Comparison of ENCODE assay signal across 5 worm cellular contexts in the genomic region with DNA sequence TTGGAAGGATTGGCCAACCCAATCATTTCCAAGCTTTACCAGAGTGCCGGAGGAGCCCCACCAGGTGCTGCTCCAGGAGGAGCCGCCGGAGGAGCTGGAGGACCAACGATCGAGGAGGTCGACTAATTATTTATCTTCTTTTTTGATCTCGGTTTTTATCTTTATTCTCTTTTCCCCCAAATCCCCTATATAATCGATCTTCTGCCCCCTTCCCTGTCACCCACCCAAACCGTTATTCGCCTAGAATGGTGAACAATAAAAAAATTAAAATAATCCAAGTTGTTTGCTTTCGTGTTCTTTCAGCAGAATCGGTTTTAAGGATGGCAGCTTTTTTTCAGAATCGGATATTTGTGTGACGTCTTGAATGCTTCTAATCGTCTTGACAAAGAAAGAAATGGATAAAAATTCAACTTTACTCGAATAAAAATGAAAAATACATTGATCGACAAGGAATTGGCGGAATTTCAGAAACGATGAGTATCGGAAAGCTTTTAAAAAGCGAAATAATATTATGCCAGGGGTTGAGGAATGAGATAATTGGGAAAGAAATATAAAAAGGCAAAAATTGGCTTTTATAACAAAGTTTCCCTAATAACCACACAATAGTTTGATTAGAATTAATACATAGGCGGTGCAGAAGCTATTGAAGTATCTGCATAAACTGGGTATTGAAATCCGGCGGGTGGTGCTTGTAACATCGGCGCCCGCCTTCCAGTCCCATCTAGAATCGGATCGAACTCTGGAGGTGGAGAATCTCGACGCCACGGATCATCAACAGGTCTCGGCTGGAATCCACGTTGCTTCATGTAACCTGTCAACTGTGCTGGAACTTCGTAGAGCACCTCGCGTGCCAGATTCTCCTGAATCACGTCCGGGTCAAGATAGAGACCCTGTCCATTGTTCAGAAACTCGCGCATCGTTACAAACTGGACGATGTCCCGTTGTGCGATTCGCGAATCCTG.
A peak's percentile ranks its signal among the peaks of the same experiment; 100 is the strongest.
TF ChIP-seq lines count a peak whose summit lies in the region.

No protein-coding gene starts in this region.

TF ChIP-seq in whole organism, L1 larva, 84 proteins besides CTCF, POLR2A, EP300 and RAD21 (continued from another document and continues in another):
- peak; percentile 99 for TF ChIP-seq ama-1 (optimal IDR thresholded peaks at IDR 0.05; lab: Kevin White, UChicago)
- peak; percentile 72 for TF ChIP-seq swsn-7 (tag; optimal IDR thresholded peaks at IDR 0.05; lab: Kevin White, UChicago)
- no peak for TF ChIP-seq nhr-77 (tag; optimal IDR thresholded peaks at IDR 0.05; lab: Kevin White, UChicago)
- TF ChIP-seq nhr-19 (GFP tag; conservative IDR thresholded peaks at IDR 0.05; lab: Robert Waterston, UW) = peak; percentile 61
- TF ChIP-seq nhr-20 (tag; optimal IDR thresholded peaks at IDR 0.05; lab: Kevin White, UChicago) = peak; percentile 70
- peak; percentile 62 for TF ChIP-seq lin-13 (GFP tag; optimal IDR thresholded peaks at IDR 0.05; lab: Kevin White, UChicago)
- peak; percentile 91 for TF ChIP-seq mep-1 (tag; optimal IDR thresholded peaks at IDR 0.05; lab: Kevin White, UChicago)
- no peak for TF ChIP-seq ceh-90 (tag; optimal IDR thresholded peaks at IDR 0.05; lab: Kevin White, UChicago)
- TF ChIP-seq egl-13 (tag; optimal IDR thresholded peaks at IDR 0.05; lab: Kevin White, UChicago) = peak; percentile 11
- no peak for TF ChIP-seq tlp-1 (tag; optimal IDR thresholded peaks at IDR 0.05; lab: Kevin White, UChicago)
- no peak for TF ChIP-seq hpl-2 (GFP tag; optimal IDR thresholded peaks at IDR 0.05; lab: Kevin White, UChicago)
- peak; percentile 61 for TF ChIP-seq unc-30 (tag; optimal IDR thresholded peaks at IDR 0.05; lab: Kevin White, UChicago)
- TF ChIP-seq efl-1 (optimal IDR thresholded peaks at IDR 0.05; lab: Kevin White, UChicago) = peak in 1 of 2 experiments; percentile 16
- TF ChIP-seq efl-1 (GFP tag; optimal IDR thresholded peaks at IDR 0.05 in 1 of 2; lab: Kevin White, UChicago) = peak; percentile 21 to 92
- peak; percentile 2 for TF ChIP-seq rnt-1 (tag; optimal IDR thresholded peaks at IDR 0.05; lab: Kevin White, UChicago)
- TF ChIP-seq elt-2 (tag; optimal IDR thresholded peaks at IDR 0.05; lab: Kevin White, UChicago) = peak; percentile 59
- no peak for TF ChIP-seq zag-1 (tag; optimal IDR thresholded peaks at IDR 0.05; lab: Kevin White, UChicago)
- no peak for TF ChIP-seq lin-39 (tag; optimal IDR thresholded peaks at IDR 0.05; lab: Kevin White, UChicago)
- peak; percentile 21; the same call in 1 of the 2 replicates for TF ChIP-seq ceh-88 (GFP tag; IDR thresholded peaks at IDR 0.05; lab: Robert Waterston, UW)
- TF ChIP-seq egl-27 (tag; optimal IDR thresholded peaks at IDR 0.05; lab: Kevin White, UChicago) = no peak
- no peak for TF ChIP-seq nhr-76 (tag; optimal IDR thresholded peaks at IDR 0.05; lab: Kevin White, UChicago)
- peak; percentile 2 for TF ChIP-seq efl-3 (GFP tag; optimal IDR thresholded peaks at IDR 0.05; lab: Kevin White, UChicago)
- peak; percentile 100 for TF ChIP-seq aly-2 (tag; optimal IDR thresholded peaks at IDR 0.05; lab: Kevin White, UChicago)
- peak; percentile 62 for TF ChIP-seq nhr-90 (tag; optimal IDR thresholded peaks at IDR 0.05; lab: Kevin White, UChicago; ENCODE audit: poor library complexity)

TF ChIP-seq in whole organism, L2 larva, 48 proteins besides CTCF, POLR2A, EP300 and RAD21 (continued from another document and continues in another):
- peak; percentile 71 for TF ChIP-seq Y55F3AM.14 (GFP tag; optimal IDR thresholded peaks at IDR 0.05; lab: Kevin White, UChicago)
- no peak for TF ChIP-seq mdl-1 (tag; optimal IDR thresholded peaks at IDR 0.05; lab: Kevin White, UChicago)
- TF ChIP-seq nhr-25 (tag; optimal IDR thresholded peaks at IDR 0.05; lab: Kevin White, UChicago) = peak; percentile 26
- no peak for TF ChIP-seq egl-27 (tag; optimal IDR thresholded peaks at IDR 0.05; lab: Kevin White, UChicago)
- no peak for TF ChIP-seq lin-39 (tag; optimal IDR thresholded peaks at IDR 0.05; lab: Kevin White, UChicago)
- TF ChIP-seq nhr-10 (tag; optimal IDR thresholded peaks at IDR 0.05; lab: Kevin White, UChicago) = no peak
- no peak for TF ChIP-seq nhr-237 (tag; optimal IDR thresholded peaks at IDR 0.05; lab: Kevin White, UChicago)
- TF ChIP-seq F13H6.1 (tag; optimal IDR thresholded peaks at IDR 0.05; lab: Kevin White, UChicago) = peak; percentile 29
- peak; percentile 14 to 87 for TF ChIP-seq lsy-2 (tag; optimal IDR thresholded peaks at IDR 0.05; lab: Kevin White, UChicago)
- peak; percentile 74 for TF ChIP-seq gmeb-1 (tag; optimal IDR thresholded peaks at IDR 0.05; lab: Kevin White, UChicago)
- TF ChIP-seq elt-1 (tag; optimal IDR thresholded peaks at IDR 0.05; lab: Kevin White, UChicago) = no peak
- no peak for TF ChIP-seq ZK546.5 (tag; optimal IDR thresholded peaks at IDR 0.05; lab: Kevin White, UChicago)
- peak; percentile 95 for TF ChIP-seq ztf-4 (tag; optimal IDR thresholded peaks at IDR 0.05; lab: Kevin White, UChicago)
- no peak for TF ChIP-seq unc-39 (tag; optimal IDR thresholded peaks at IDR 0.05; lab: Kevin White, UChicago)
- TF ChIP-seq ceh-16 (tag; optimal IDR thresholded peaks at IDR 0.05; lab: Kevin White, UChicago) = no peak
- no peak for TF ChIP-seq zag-1 (tag; optimal IDR thresholded peaks at IDR 0.05; lab: Kevin White, UChicago)
- TF ChIP-seq dmd-4 (tag; optimal IDR thresholded peaks at IDR 0.05; lab: Kevin White, UChicago) = no peak
- no peak for TF ChIP-seq mab-5 (tag; optimal IDR thresholded peaks at IDR 0.05; lab: Kevin White, UChicago)
- TF ChIP-seq nhr-23 (tag; optimal IDR thresholded peaks at IDR 0.05; lab: Kevin White, UChicago) = no peak
- TF ChIP-seq ztf-11 (tag; optimal IDR thresholded peaks at IDR 0.05; lab: Kevin White, UChicago) = no peak
- TF ChIP-seq sma-3 (GFP tag; optimal IDR thresholded peaks at IDR 0.05; lab: Kevin White, UChicago) = peak; percentile 30
- TF ChIP-seq nhr-77 (tag; optimal IDR thresholded peaks at IDR 0.05; lab: Kevin White, UChicago) = no peak
- TF ChIP-seq unc-62 (GFP tag; optimal IDR thresholded peaks at IDR 0.05; lab: Kevin White, UChicago) = peak; percentile 17
- TF ChIP-seq lin-11 (tag; optimal IDR thresholded peaks at IDR 0.05; lab: Kevin White, UChicago) = no peak
- peak; percentile 90; the same call in 1 of the 2 replicates for TF ChIP-seq ztf-1 (GFP tag; conservative IDR thresholded peaks at IDR 0.05; lab: Robert Waterston, UW)

TF ChIP-seq in whole organism, L3 larva, 47 proteins besides CTCF, POLR2A, EP300 and RAD21 (continued from another document):
- peak; percentile 99 for TF ChIP-seq ama-1 (optimal IDR thresholded peaks at IDR 0.05; lab: Kevin White, UChicago)
- TF ChIP-seq pha-4 (tag; optimal IDR thresholded peaks at IDR 0.05; lab: Kevin White, UChicago) = peak; percentile 88
- TF ChIP-seq lsy-12 (tag; optimal IDR thresholded peaks at IDR 0.05; lab: Kevin White, UChicago) = peak; percentile 75
- peak; percentile 76 for TF ChIP-seq nhr-25 (tag; optimal IDR thresholded peaks at IDR 0.05; lab: Kevin White, UChicago)
- TF ChIP-seq elt-3 (tag; optimal IDR thresholded peaks at IDR 0.05; lab: Kevin White, UChicago) = no peak
- peak; percentile 87 for TF ChIP-seq ztf-4 (tag; optimal IDR thresholded peaks at IDR 0.05; lab: Kevin White, UChicago)
- peak; percentile 51 for TF ChIP-seq unc-62 (GFP tag; optimal IDR thresholded peaks at IDR 0.05; lab: Kevin White, UChicago)
- TF ChIP-seq nhr-43 (tag; optimal IDR thresholded peaks at IDR 0.05; lab: Kevin White, UChicago; ENCODE audit: poor library complexity, severe bottlenecking) = peak; percentile 61
- TF ChIP-seq tbx-2 (tag; optimal IDR thresholded peaks at IDR 0.05; lab: Kevin White, UChicago) = peak; percentile 84

TF ChIP-seq in whole organism, L4 larva, 104 proteins besides CTCF, POLR2A, EP300 and RAD21 (continued from another document and continues in another):
- TF ChIP-seq ztf-11 (tag; optimal IDR thresholded peaks at IDR 0.05; lab: Kevin White, UChicago) (no peak), nhr-102 (tag; optimal IDR thresholded peaks at IDR 0.05; lab: Kevin White, UChicago) (peak; percentile 72), zip-11 (GFP tag; IDR thresholded peaks at IDR 0.05; lab: Robert Waterston, UW) (no peak), dpl-1 (GFP tag; optimal IDR thresholded peaks at IDR 0.05; lab: Kevin White, UChicago) (peak; percentile 55), pha-4 (GFP tag; IDR thresholded peaks at IDR 0.05; lab: Robert Waterston, UW) (peak; percentile 81), pha-4 (tag; optimal IDR thresholded peaks at IDR 0.05; lab: Kevin White, UChicago) (no peak), rbr-2 (tag; optimal IDR thresholded peaks at IDR 0.05; lab: Kevin White, UChicago) (peak; percentile 71), nhr-237 (tag; optimal IDR thresholded peaks at IDR 0.05; lab: Kevin White, UChicago) (no peak), lir-3 (tag; optimal IDR thresholded peaks at IDR 0.05; lab: Kevin White, UChicago) (no peak), Y48G9A.11 (GFP tag; IDR thresholded peaks at IDR 0.05; lab: Robert Waterston, UW) (peak; percentile 32; the same call in 1 of the 2 replicates), T26A8.4 (GFP tag; IDR thresholded peaks at IDR 0.05; lab: Robert Waterston, UW) (peak; percentile 86), ces-1 (GFP tag; optimal IDR thresholded peaks at IDR 0.05; lab: Kevin White, UChicago) (peak; percentile 47), lin-1 (GFP tag; IDR thresholded peaks at IDR 0.05; lab: Robert Waterston, UW) (peak; percentile 58; the same call in 1 of the 2 replicates), ZK337.2 (GFP tag; IDR thresholded peaks at IDR 0.05; lab: Robert Waterston, UW) (no peak), sdz-12 (GFP tag; optimal IDR thresholded peaks at IDR 0.05; lab: Kevin White, UChicago) (peak; percentile 4), mxl-3 (GFP tag; optimal IDR thresholded peaks at IDR 0.05; lab: Kevin White, UChicago) (no peak), duxl-1 (tag; optimal IDR thresholded peaks at IDR 0.05; lab: Kevin White, UChicago; ENCODE audit: poor library complexity) (peak; percentile 32), nhr-42 (GFP tag; IDR thresholded peaks at IDR 0.05; lab: Robert Waterston, UW) (no peak), T20F7.1 (GFP tag; optimal IDR thresholded peaks at IDR 0.05; lab: Kevin White, UChicago) (peak; percentile 85), snpc-1.2 (GFP tag; IDR thresholded peaks at IDR 0.05; lab: Robert Waterston, UW) (peak; percentile 93), nhr-28 (tag; optimal IDR thresholded peaks at IDR 0.05; lab: Kevin White, UChicago) (no peak), dmd-6 (GFP tag; IDR thresholded peaks at IDR 0.05; lab: Robert Waterston, UW) (peak; percentile 59), D1046.2 (GFP tag; IDR thresholded peaks at IDR 0.05; lab: Robert Waterston, UW) (no peak), ceh-20 (GFP tag; IDR thresholded peaks at IDR 0.05; lab: Robert Waterston, UW) (peak; percentile 49; the same call in 1 of the 2 replicates), php-3 (GFP tag; IDR thresholded peaks at IDR 0.05; lab: Robert Waterston, UW) (peak; percentile 50; the same call in 1 of the 2 replicates), madf-5 (GFP tag; IDR thresholded peaks at IDR 0.05; lab: Robert Waterston, UW) (peak; percentile 62 to 71), unc-62 (GFP tag; optimal IDR thresholded peaks at IDR 0.05 in 1 of 2; lab: Kevin White, UChicago) (peak in 1 of 2 experiments; percentile 44), unc-62 (tag; optimal IDR thresholded peaks at IDR 0.05; lab: Kevin White, UChicago) (no peak), ceh-62 (tag; optimal IDR thresholded peaks at IDR 0.05; lab: Kevin White, UChicago) (no peak), mdl-1 (tag; optimal IDR thresholded peaks at IDR 0.05; lab: Kevin White, UChicago) (no peak), jun-1 (tag; optimal IDR thresholded peaks at IDR 0.05; lab: Kevin White, UChicago) (no peak), pqm-1 (tag; optimal IDR thresholded peaks at IDR 0.05; lab: Kevin White, UChicago) (no peak), zfp-3 (GFP tag; conservative IDR thresholded peaks at IDR 0.05; lab: Robert Waterston, UW) (peak; percentile 98), nhr-11 (tag; optimal IDR thresholded peaks at IDR 0.05; lab: Kevin White, UChicago) (peak; percentile 38)

TF ChIP-seq in whole organism, young adult, 124 proteins besides CTCF, POLR2A, EP300 and RAD21 (continued from another document and continues in another):
- TF ChIP-seq athp-1 (tag; optimal IDR thresholded peaks at IDR 0.05; lab: Kevin White, UChicago) = peak; percentile 96
- peak; percentile 13 for TF ChIP-seq mes-4 (tag; optimal IDR thresholded peaks at IDR 0.05; lab: Kevin White, UChicago)
- TF ChIP-seq tbp1 (GFP tag; optimal IDR thresholded peaks at IDR 0.05; lab: Kevin White, UChicago) = peak; percentile 76
- peak; percentile 96 for TF ChIP-seq tlf-1 (GFP tag; optimal IDR thresholded peaks at IDR 0.05; lab: Kevin White, UChicago)
- no peak for TF ChIP-seq mxl-1 (tag; optimal IDR thresholded peaks at IDR 0.05; lab: Kevin White, UChicago)
- TF ChIP-seq dpff-1 (tag; optimal IDR thresholded peaks at IDR 0.05; lab: Kevin White, UChicago) = peak; percentile 67
- TF ChIP-seq nhr-90 (tag; optimal IDR thresholded peaks at IDR 0.05; lab: Kevin White, UChicago) = peak; percentile 35
- TF ChIP-seq ccch-3 (GFP tag; optimal IDR thresholded peaks at IDR 0.05; lab: Kevin White, UChicago) = peak; percentile 64
- peak; percentile 71 for TF ChIP-seq T07F8.4 (tag; optimal IDR thresholded peaks at IDR 0.05; lab: Kevin White, UChicago)
- TF ChIP-seq B0019.2 (GFP tag; conservative IDR thresholded peaks at IDR 0.05; lab: Robert Waterston, UW) = peak; percentile 27; the same call in 1 of the 2 replicates
- peak; percentile 88 for TF ChIP-seq zim-3 (tag; optimal IDR thresholded peaks at IDR 0.05; lab: Kevin White, UChicago)
- TF ChIP-seq nfyb-1 (GFP tag; IDR thresholded peaks at IDR 0.05; lab: Robert Waterston, UW) = peak; percentile 89
- TF ChIP-seq ztf-28 (GFP tag; IDR thresholded peaks at IDR 0.05; lab: Robert Waterston, UW) = no peak
- TF ChIP-seq him-1 (tag; optimal IDR thresholded peaks at IDR 0.05; lab: Kevin White, UChicago) = peak; percentile 67
- peak; percentile 81 for TF ChIP-seq gei-17 (GFP tag; optimal IDR thresholded peaks at IDR 0.05; lab: Kevin White, UChicago)
- TF ChIP-seq ceh-91 (GFP tag; IDR thresholded peaks at IDR 0.05; lab: Robert Waterston, UW) = no peak; the same call in 1 of the 2 replicates
- TF ChIP-seq lin-54 (GFP tag; optimal IDR thresholded peaks at IDR 0.05; lab: Kevin White, UChicago) = peak; percentile 88
- peak; percentile 90; the same call in 1 of the 2 replicates for TF ChIP-seq bed-1 (GFP tag; IDR thresholded peaks at IDR 0.05; lab: Robert Waterston, UW)
- TF ChIP-seq lsy-27 (tag; optimal IDR thresholded peaks at IDR 0.05; lab: Kevin White, UChicago; ENCODE audit: borderline replicate concordance, insufficient read depth) = no peak
- peak; percentile 79 for TF ChIP-seq F23B12.7 (tag; optimal IDR thresholded peaks at IDR 0.05; lab: Kevin White, UChicago; ENCODE audit: insufficient read depth)
- no peak for TF ChIP-seq aptf-2 (GFP tag; conservative IDR thresholded peaks at IDR 0.05; lab: Robert Waterston, UW)
- TF ChIP-seq egl-18 (GFP tag; IDR thresholded peaks at IDR 0.05; lab: Robert Waterston, UW) = no peak
- TF ChIP-seq snpc-1.3 (tag; optimal IDR thresholded peaks at IDR 0.05; lab: Kevin White, UChicago; ENCODE audit: insufficient read depth) = peak; percentile 95
- TF ChIP-seq attf-3 (GFP tag; conservative IDR thresholded peaks at IDR 0.05; lab: Robert Waterston, UW) = no peak
- peak; percentile 64 for TF ChIP-seq chd-7 (tag; optimal IDR thresholded peaks at IDR 0.05; lab: Kevin White, UChicago)
- TF ChIP-seq nhr-179 (tag; optimal IDR thresholded peaks at IDR 0.05; lab: Kevin White, UChicago) = no peak
- no peak for TF ChIP-seq rpc-1 (optimal IDR thresholded peaks at IDR 0.05; lab: Kevin White, UChicago)
- no peak for TF ChIP-seq rpc-1 (tag; optimal IDR thresholded peaks at IDR 0.05; lab: Kevin White, UChicago)
- TF ChIP-seq lin-35 (GFP tag; optimal IDR thresholded peaks at IDR 0.05; lab: Kevin White, UChicago) = peak in 2 of 3 experiments; percentile 69 to 70
- TF ChIP-seq pbrm-1 (GFP tag; IDR thresholded peaks at IDR 0.05; lab: Robert Waterston, UW) = peak; percentile 79
- peak; percentile 89; the same call in 1 of the 2 replicates for TF ChIP-seq ceh-58 (GFP tag; IDR thresholded peaks at IDR 0.05; lab: Robert Waterston, UW)
- TF ChIP-seq atf-7 (tag; optimal IDR thresholded peaks at IDR 0.05; lab: Kevin White, UChicago) = peak; percentile 94
- peak; percentile 27 for TF ChIP-seq B0261.1 (tag; optimal IDR thresholded peaks at IDR 0.05; lab: Kevin White, UChicago)
- no peak for TF ChIP-seq F55B11.4 (tag; optimal IDR thresholded peaks at IDR 0.05; lab: Kevin White, UChicago; ENCODE audit: borderline replicate concordance, insufficient read depth)
- peak; percentile 73 for TF ChIP-seq nhr-27 (tag; optimal IDR thresholded peaks at IDR 0.05; lab: Kevin White, UChicago)
- TF ChIP-seq ceh-27 (GFP tag; optimal IDR thresholded peaks at IDR 0.05; lab: Kevin White, UChicago) = peak; percentile 62
- TF ChIP-seq ztf-3 (GFP tag; optimal IDR thresholded peaks at IDR 0.05; lab: Kevin White, UChicago) = peak; percentile 71
- no peak for TF ChIP-seq ztf-25 (GFP tag; IDR thresholded peaks at IDR 0.05; lab: Robert Waterston, UW)
